Worm (Caenorhabditis elegans): ENCODE measurements around the gene srx-6.

Gene srx-6

ce11 chrV:7313233-7313632, at the start of gene srx-6:
TSS of gene srx-6 (minus strand) at chrV:7313333.
- TF ChIP-seq ref-2 (tag; optimal IDR thresholded peaks at IDR 0.05) (no peak), unc-86 (tag; optimal IDR thresholded peaks at IDR 0.05) (no peak), lim-6 (tag; optimal IDR thresholded peaks at IDR 0.05) (no peak), C08G9.2 (tag; optimal IDR thresholded peaks at IDR 0.05) (no peak), ceh-30 (tag; optimal IDR thresholded peaks at IDR 0.05) (no peak), mec-3 (tag; optimal IDR thresholded peaks at IDR 0.05; ENCODE audit: borderline replicate concordance) (no peak), lin-11 (tag; optimal IDR thresholded peaks at IDR 0.05) (no peak), ahr-1 (tag; optimal IDR thresholded peaks at IDR 0.05) (no peak)

ce11 chrV:7361673-7362072, 48.5 kb upstream of the srx-6 start, which contains the start of gene cyp-35A1:
TSS of gene cyp-35A1 (minus strand) at chrV:7361773.
- TF ChIP-seq ceh-22 (tag; optimal IDR thresholded peaks at IDR 0.05) (no peak), lim-6 (tag; optimal IDR thresholded peaks at IDR 0.05) (no peak), mec-3 (tag; optimal IDR thresholded peaks at IDR 0.05; ENCODE audit: borderline replicate concordance) (no peak), dve-1 (tag; optimal IDR thresholded peaks at IDR 0.05) (no peak), ceh-2 (tag; optimal IDR thresholded peaks at IDR 0.05) (no peak), pat-9 (tag; optimal IDR thresholded peaks at IDR 0.05) (no peak)

ce11 chrV:7357132-7357531, 44.0 kb upstream of the srx-6 start, which contains the start of gene C03G6.6:
TSS of gene C03G6.6 (plus strand) at chrV:7357432.
- TF ChIP-seq pha-2 (tag; optimal IDR thresholded peaks at IDR 0.05) (no peak), C38D4.7 (GFP tag; optimal IDR thresholded peaks at IDR 0.05) (no peak), lim-6 (tag; optimal IDR thresholded peaks at IDR 0.05) (no peak), ceh-9 (tag; optimal IDR thresholded peaks at IDR 0.05) (no peak), hlh-30 (tag; optimal IDR thresholded peaks at IDR 0.05; ENCODE audit: insufficient read depth) (no peak), dmd-4 (tag; optimal IDR thresholded peaks at IDR 0.05; ENCODE audit: borderline replicate concordance) (no peak), eyg-1 (tag; optimal IDR thresholded peaks at IDR 0.05) (no peak), hlh-8 (tag; optimal IDR thresholded peaks at IDR 0.05) (no peak), pat-9 (tag; optimal IDR thresholded peaks at IDR 0.05) (no peak)

- TF ChIP-seq mec-3 (tag; optimal IDR thresholded peaks at IDR 0.05; ENCODE audit: borderline replicate concordance) = no peak
- TF ChIP-seq dmd-4 (tag; optimal IDR thresholded peaks at IDR 0.05; ENCODE audit: borderline replicate concordance) = no peak
- TF ChIP-seq ttx-3 (tag; optimal IDR thresholded peaks at IDR 0.05) = no peak
- no peak for TF ChIP-seq hlh-13 (GFP tag; optimal IDR thresholded peaks at IDR 0.05)
- TF ChIP-seq dve-1 (tag; optimal IDR thresholded peaks at IDR 0.05) = no peak
- TF ChIP-seq ceh-24 (tag; optimal IDR thresholded peaks at IDR 0.05) = no peak
- no peak for TF ChIP-seq ceh-45 (GFP tag; IDR thresholded peaks at IDR 0.05)
- no peak for TF ChIP-seq ceh-30 (tag; optimal IDR thresholded peaks at IDR 0.05)
- no peak for TF ChIP-seq pat-9 (tag; optimal IDR thresholded peaks at IDR 0.05)
- TF ChIP-seq ama-1 (optimal IDR thresholded peaks at IDR 0.05) = no peak
- no peak for TF ChIP-seq pqm-1 (tag; optimal IDR thresholded peaks at IDR 0.05)
- TF ChIP-seq F13H6.1 (tag; optimal IDR thresholded peaks at IDR 0.05) = no peak
- no peak for TF ChIP-seq zip-5 (tag; optimal IDR thresholded peaks at IDR 0.05)
- no peak for TF ChIP-seq Y22D7AL.16 (tag; optimal IDR thresholded peaks at IDR 0.05)
- no peak for TF ChIP-seq C08G9.2 (tag; optimal IDR thresholded peaks at IDR 0.05)
- no peak for TF ChIP-seq tbx-2 (tag; optimal IDR thresholded peaks at IDR 0.05)
- TF ChIP-seq ceh-48 (tag; optimal IDR thresholded peaks at IDR 0.05) = no peak
These were observed 43.6 kb upstream of the srx-6 start, which contains the start of gene C03G6.21 for ce11 chrV:7356684-7357083. TSS of gene C03G6.21 (minus strand) at chrV:7356784.

- TF ChIP-seq ets-4 (tag; optimal IDR thresholded peaks at IDR 0.05) (no peak), ceh-34 (tag; optimal IDR thresholded peaks at IDR 0.05) (no peak), pha-4 (tag; optimal IDR thresholded peaks at IDR 0.05) (no peak), zip-5 (tag; optimal IDR thresholded peaks at IDR 0.05) (no peak), ahr-1 (tag; optimal IDR thresholded peaks at IDR 0.05) (no peak)
These were observed 42.3 kb upstream of the srx-6 start, which contains the start of gene tag-293 for ce11 chrV:7355464-7355863. TSS of gene tag-293 (minus strand) at chrV:7355564.

All from whole organism, late embryonic.